Worm (Caenorhabditis elegans) whole organism, young adult: Measurements from ENCODE around the gene Y38E10A.3.

Experiments used
- B0261.1 ChIP-seq: sonication (generic microtip); optimal IDR thresholded peaks from 2 replicates; lab custom pipeline; 2016; ENCODE audit warnings: mild to moderate bottlenecking, missing genetic modification characterization, moderate library complexity, missing compliant biosample characterization
- F22D6.2 ChIP-seq: sonication (generic microtip); optimal IDR thresholded peaks from 2 replicates; lab custom pipeline; 2016; ENCODE audit warnings: mild to moderate bottlenecking, missing genetic modification characterization, missing compliant biosample characterization
- F39B2.1 ChIP-seq: fragments of 200-800 bp; sonication (Bioruptor generic); IDR thresholded peaks from 2 replicates; pipeline ENCODE4 v1.3.6; 2022; ENCODE audit warnings: missing genetic modification reagents, missing genetic modification characterization, missing compliant biosample characterization
- F49E8.2 ChIP-seq: sonication (generic microtip); optimal IDR thresholded peaks from 3 replicates; lab custom pipeline; 2017; ENCODE audit warnings: missing genetic modification characterization, mild to moderate bottlenecking, missing compliant biosample characterization, antibody characterized with exemption, moderate library complexity; ENCODE audit not compliant: insufficient read depth
- F57A8.1 ChIP-seq: fragments of 200-800 bp; sonication (Bioruptor generic); optimal IDR thresholded peaks from 2 replicates; lab custom pipeline; 2018; ENCODE audit warnings: mild to moderate bottlenecking, missing genetic modification characterization, moderate library complexity, missing compliant biosample characterization
- T07F8.4 ChIP-seq: sonication (generic microtip); optimal IDR thresholded peaks from 2 replicates; lab custom pipeline; 2016; ENCODE audit warnings: mild to moderate bottlenecking, missing genetic modification characterization, moderate library complexity, missing compliant biosample characterization
- T26A5.8 ChIP-seq: sonication (generic microtip); optimal IDR thresholded peaks from 2 replicates; lab custom pipeline; 2016; ENCODE audit warnings: missing genetic modification characterization, missing compliant biosample characterization
- Y53F4B.3 ChIP-seq: fragments of 200-800 bp; sonication (Bioruptor generic); IDR thresholded peaks from 2 replicates; pipeline ENCODE4 v1.3.6; 2022; ENCODE audit warnings: missing genetic modification reagents, missing genetic modification characterization, missing compliant biosample characterization
- Y79H2A.3 ChIP-seq: fragments of 200-800 bp; sonication (Bioruptor generic); conservative IDR thresholded peaks from 2 replicates; pipeline ENCODE4 v1.3.6; 2022; ENCODE audit warnings: missing genetic modification reagents, missing genetic modification characterization, missing compliant biosample characterization
- ZK185.1 ChIP-seq: sonication (generic microtip); optimal IDR thresholded peaks from 2 replicates; lab custom pipeline; 2016; ENCODE audit warnings: mild to moderate bottlenecking, missing genetic modification characterization, missing compliant biosample characterization; ENCODE audit not compliant: poor library complexity, severe bottlenecking
- attf-5 ChIP-seq: fragments of 200-800 bp; sonication (Bioruptor generic); optimal IDR thresholded peaks from 2 replicates; lab custom pipeline; 2018; ENCODE audit warnings: mild to moderate bottlenecking, missing genetic modification characterization, missing compliant biosample characterization
- bed-1 ChIP-seq: fragments of 200-800 bp; sonication (Bioruptor generic); IDR thresholded peaks from 2 replicates; pipeline ENCODE4 v1.3.6; 2022; ENCODE audit warnings: missing genetic modification reagents, missing genetic modification characterization, missing compliant biosample characterization
- bed-2 ChIP-seq: fragments of 200-800 bp; sonication (Bioruptor generic); IDR thresholded peaks from 2 replicates; pipeline ENCODE4 v1.3.6; 2022; ENCODE audit warnings: missing genetic modification reagents, missing genetic modification characterization, missing compliant biosample characterization
- cebp-2 ChIP-seq: fragments of 200-800 bp; sonication (Bioruptor generic); IDR thresholded peaks from 2 replicates; pipeline ENCODE4 v1.3.6; 2022; ENCODE audit warnings: missing genetic modification characterization, missing compliant biosample characterization
- ceh-100 ChIP-seq: fragments of 200-800 bp; sonication (Bioruptor generic); IDR thresholded peaks from 2 replicates; pipeline ENCODE4 v1.3.6; 2022; ENCODE audit warnings: missing genetic modification reagents, missing genetic modification characterization, missing compliant biosample characterization
- ceh-58 ChIP-seq: fragments of 200-800 bp; sonication (Bioruptor generic); IDR thresholded peaks from 2 replicates; pipeline ENCODE4 v1.3.6; 2022; ENCODE audit warnings: missing genetic modification characterization, missing compliant biosample characterization
- die-1 ChIP-seq: sonication (generic microtip); optimal IDR thresholded peaks from 2 replicates; lab custom pipeline; 2016; ENCODE audit warnings: missing genotype, mild to moderate bottlenecking, missing genetic modification characterization, missing compliant biosample characterization
- dpl-1 ChIP-seq: fragments of 150-350 bp; optimal IDR thresholded peaks from 2 replicates; lab custom pipeline; 2014; ENCODE audit warnings: missing biosample characterization, missing genetic modification reagents, missing genetic modification characterization
- efl-1 ChIP-seq: fragments of 150-350 bp; optimal IDR thresholded peaks from 2 replicates; lab custom pipeline; 2014; ENCODE audit warnings: missing biosample characterization, missing genetic modification reagents, missing genetic modification characterization
- egl-18 ChIP-seq: fragments of 200-800 bp; sonication (Bioruptor generic); IDR thresholded peaks from 2 replicates; pipeline ENCODE4 v1.3.6; 2022; ENCODE audit warnings: missing genetic modification reagents, missing genetic modification characterization, missing compliant biosample characterization
- ekl-4 ChIP-seq: fragments of 200-800 bp; sonication (Bioruptor generic); IDR thresholded peaks from 2 replicates; pipeline ENCODE4 v1.3.6; 2022; ENCODE audit warnings: missing genetic modification reagents, missing genetic modification characterization, missing compliant biosample characterization
- let-526 ChIP-seq: fragments of 200-800 bp; sonication (Bioruptor generic); IDR thresholded peaks from 2 replicates; pipeline ENCODE4 v1.3.6; 2022; ENCODE audit warnings: missing genetic modification reagents, missing genetic modification characterization, missing compliant biosample characterization
- lin-35 ChIP-seq, 3 experiments: fragments of 150-350 bp in 2 of 3; sonication (generic microtip) in 1 of 3; optimal IDR thresholded peaks; 2 replicates each; lab custom pipeline; 2014 to 2018; ENCODE audit warnings: missing biosample characterization in 3 of 3, missing genetic modification characterization in 3 of 3, missing genetic modification reagents in 3 of 3
- lin-54 ChIP-seq: fragments of 200-800 bp; sonication (Bioruptor generic); optimal IDR thresholded peaks from 2 replicates; lab custom pipeline; 2018; ENCODE audit warnings: mild to moderate bottlenecking, missing genetic modification characterization, missing compliant biosample characterization
- madf-10 ChIP-seq: sonication (generic microtip); optimal IDR thresholded peaks from 2 replicates; lab custom pipeline; 2016; ENCODE audit warnings: mild to moderate bottlenecking, missing genetic modification characterization, missing compliant biosample characterization
- mxl-1 ChIP-seq: sonication (generic microtip); optimal IDR thresholded peaks from 2 replicates; lab custom pipeline; 2016; ENCODE audit warnings: missing genetic modification characterization, missing compliant biosample characterization
- nfya-1 ChIP-seq: sonication (generic microtip); optimal IDR thresholded peaks from 2 replicates; lab custom pipeline; 2017; ENCODE audit warnings: antibody characterized with exemption, missing compliant biosample characterization, missing genetic modification characterization, borderline replicate concordance; ENCODE audit not compliant: insufficient read depth
- nfya-2 ChIP-seq: fragments of 200-800 bp; sonication (Bioruptor generic); IDR thresholded peaks from 2 replicates; pipeline ENCODE4 v1.3.6; 2022; ENCODE audit warnings: missing genetic modification reagents, missing genetic modification characterization, missing compliant biosample characterization
- nhr-179 ChIP-seq: sonication (generic microtip); optimal IDR thresholded peaks from 2 replicates; lab custom pipeline; 2016; ENCODE audit warnings: mild to moderate bottlenecking, missing genetic modification characterization, missing compliant biosample characterization
- nhr-90 ChIP-seq: sonication (generic microtip); optimal IDR thresholded peaks from 2 replicates; lab custom pipeline; 2016; ENCODE audit warnings: missing genotype, mild to moderate bottlenecking, missing genetic modification characterization, missing compliant biosample characterization
- rcor-1 ChIP-seq: fragments of 200-800 bp; sonication (Bioruptor generic); IDR thresholded peaks from 2 replicates; pipeline ENCODE4 v1.3.6; 2022; ENCODE audit warnings: missing genetic modification reagents, missing genetic modification characterization, missing compliant biosample characterization
- rpc-1 ChIP-seq, 2 experiments: fragments of 150-350 bp in 1 of 2; sonication (generic microtip) in 1 of 2; optimal IDR thresholded peaks; 2 replicates each; lab custom pipeline; 2014 to 2018; ENCODE audit warnings: missing biosample characterization in 1 of 2, missing genetic modification characterization in 1 of 2, missing genetic modification reagents in 1 of 2, missing genotype in 1 of 2
- snpc-1.1 ChIP-seq: sonication (generic microtip); optimal IDR thresholded peaks from 2 replicates; lab custom pipeline; 2017; ENCODE audit warnings: missing genetic modification characterization, mild to moderate bottlenecking, missing compliant biosample characterization, antibody characterized with exemption, moderate library complexity, missing genotype, missing genetic modification reagents; ENCODE audit not compliant: insufficient read depth
- snpc-1.3 ChIP-seq: sonication (generic microtip); optimal IDR thresholded peaks from 2 replicates; lab custom pipeline; 2017; ENCODE audit warnings: missing genetic modification characterization, mild to moderate bottlenecking, missing compliant biosample characterization, antibody characterized with exemption, moderate library complexity, missing genotype, missing genetic modification reagents; ENCODE audit not compliant: insufficient read depth
- snpc-3.4 ChIP-seq: sonication (generic microtip); optimal IDR thresholded peaks from 2 replicates; lab custom pipeline; 2017; ENCODE audit warnings: missing genetic modification characterization, mild to moderate bottlenecking, missing compliant biosample characterization, antibody characterized with exemption, moderate library complexity, missing genotype, missing genetic modification reagents
- snpc-4 ChIP-seq, 5 experiments: fragments of 150-350 bp in 1 of 5; sonication (generic microtip) in 4 of 5; optimal IDR thresholded peaks; 2 replicates each; lab custom pipeline; 2014 to 2018; ENCODE audit warnings: missing genetic modification characterization in 5 of 5, missing biosample characterization in 3 of 5, antibody characterized with exemption in 2 of 5, mild to moderate bottlenecking in 2 of 5, missing compliant biosample characterization in 2 of 5, missing genotype in 2 of 5, moderate library complexity in 2 of 5, missing genetic modification reagents in 1 of 5
- unc-130 ChIP-seq: sonication (generic microtip); optimal IDR thresholded peaks from 2 replicates; lab custom pipeline; 2016; ENCODE audit warnings: missing genetic modification reagents, missing genetic modification characterization, missing compliant biosample characterization
- zfh-2 ChIP-seq: fragments of 200-800 bp; sonication (Bioruptor generic); conservative IDR thresholded peaks from 2 replicates; pipeline ENCODE4 v1.3.6; 2022; ENCODE audit warnings: missing genetic modification reagents, missing genetic modification characterization, missing compliant biosample characterization
- zim-3 ChIP-seq: sonication (generic microtip); optimal IDR thresholded peaks from 2 replicates; lab custom pipeline; 2017; ENCODE audit warnings: mild to moderate bottlenecking, missing genetic modification characterization, moderate library complexity, missing compliant biosample characterization
- ztf-18 ChIP-seq: sonication (generic microtip); optimal IDR thresholded peaks from 2 replicates; lab custom pipeline; 2016; ENCODE audit warnings: missing genotype, mild to moderate bottlenecking, missing genetic modification characterization, missing compliant biosample characterization
- ztf-26 ChIP-seq: sonication (generic microtip); optimal IDR thresholded peaks from 2 replicates; lab custom pipeline; 2017; ENCODE audit warnings: missing genetic modification characterization, missing compliant biosample characterization
- ztf-3 ChIP-seq: fragments of 200-800 bp; sonication (Bioruptor generic); optimal IDR thresholded peaks from 2 replicates; lab custom pipeline; 2018; ENCODE audit warnings: mild to moderate bottlenecking, missing genetic modification characterization, missing compliant biosample characterization

Gene Y38E10A.3

DNA sequence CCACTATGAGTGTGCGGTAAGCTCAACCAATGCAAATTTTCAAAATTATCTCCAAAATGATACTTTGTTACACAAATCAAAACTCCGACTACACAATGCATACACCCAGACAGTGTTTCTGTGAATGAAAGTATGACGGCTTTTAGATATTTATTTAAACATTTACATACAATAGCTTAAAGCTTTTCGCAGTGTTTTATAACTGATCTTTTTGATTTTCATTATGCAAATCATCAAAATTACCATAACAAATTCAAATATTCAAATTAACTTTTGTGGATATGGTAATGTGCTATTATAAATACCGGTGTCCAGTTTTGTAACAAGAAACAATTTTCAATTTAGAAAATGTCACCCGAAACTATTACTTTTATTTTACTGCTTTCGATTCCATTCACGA lies 28.2 kb downstream of the Y38E10A.3 start, which contains the start of the genes F49C5.5 and F49C5.10:
TSS of gene F49C5.5 (minus strand) at position 101 of the 400 bp plus-strand sequence.
TSS of gene F49C5.10 (plus strand) at position 344 of the 400 bp plus-strand sequence.
- TF ChIP-seq bed-2 (GFP tag; lab: Robert Waterston, UW) (no peak), bed-1 (GFP tag; lab: Robert Waterston, UW) (no peak)
- TF ChIP-seq, all 124 proteins: peak for 0

ce11 chrII:12544533-12544932 lies 30.0 kb downstream of the Y38E10A.3 start, which contains the start of gene F49C5.9:
F49C5.9 (minus strand) TSS chrII:12544633.
- TF ChIP-seq ztf-26 (tag; lab: Kevin White, UChicago) (no peak), nhr-179 (tag; lab: Kevin White, UChicago) (no peak), lin-54 (GFP tag; lab: Kevin White, UChicago) (no peak), bed-1 (GFP tag; lab: Robert Waterston, UW) (no peak), lin-35 (GFP tag; optimal IDR thresholded peaks at IDR 0.05; lab: Kevin White, UChicago) (no peak), F57A8.1 (GFP tag; lab: Kevin White, UChicago) (no peak), Y53F4B.3 (GFP tag; lab: Robert Waterston, UW) (no peak), ztf-3 (no peak), egl-18 (GFP tag; lab: Robert Waterston, UW) (no peak), nfya-1 (no peak), ekl-4 (GFP tag; lab: Robert Waterston, UW) (no peak), madf-10 (tag; lab: Kevin White, UChicago) (no peak), snpc-4 (GFP tag; optimal IDR thresholded peaks at IDR 0.05; lab: Kevin White, UChicago) (no peak), snpc-4 (tag; optimal IDR thresholded peaks at IDR 0.05; lab: Kevin White, UChicago) (no peak), F22D6.2 (tag; lab: Kevin White, UChicago) (no peak), F39B2.1 (GFP tag; lab: Robert Waterston, UW) (no peak), ztf-18 (tag; lab: Kevin White, UChicago) (no peak), zfh-2 (no peak), ceh-58 (GFP tag; lab: Robert Waterston, UW) (no peak), T26A5.8 (tag; lab: Kevin White, UChicago) (no peak)

DNA sequence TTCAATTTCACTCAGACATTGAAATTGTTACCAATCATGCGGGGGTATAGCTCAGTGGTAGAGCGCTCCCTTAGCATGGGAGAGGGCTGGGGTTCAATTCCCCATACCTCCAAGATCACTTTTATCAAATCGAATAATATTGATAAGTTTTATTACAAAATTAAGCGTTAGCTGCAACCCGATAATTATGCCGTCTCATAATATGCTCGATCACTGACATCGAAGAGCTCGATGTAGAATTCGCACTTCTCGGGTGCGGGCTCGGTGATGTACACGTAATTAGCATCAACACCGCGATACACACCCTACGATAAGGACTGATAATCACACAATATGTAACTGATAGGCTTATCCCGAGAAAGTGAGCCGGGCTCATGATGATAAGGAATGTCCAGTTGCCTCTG lies 32.0 kb downstream of the Y38E10A.3 start:
- peak; percentile 11 for TF ChIP-seq F49E8.2 (tag; lab: Kevin White, UChicago)
- peak; percentile 21 for TF ChIP-seq efl-1
- TF ChIP-seq lin-54 (GFP tag; lab: Kevin White, UChicago): peak; percentile 1
- 0 out of 2 replicates have a peak, but pooled peaks have one; percentile 21 for TF ChIP-seq ekl-4 (GFP tag; lab: Robert Waterston, UW)
- TF ChIP-seq unc-130 (GFP tag; lab: Kevin White, UChicago): peak; percentile 5
- peak; percentile 54 for TF ChIP-seq snpc-3.4 (tag; lab: Kevin White, UChicago)
- 0 out of 2 replicates have a peak, but pooled peaks have one; percentile 21 for TF ChIP-seq cebp-2 (GFP tag; lab: Robert Waterston, UW)
- TF ChIP-seq snpc-1.1 (tag; lab: Kevin White, UChicago): peak; percentile 44
- TF ChIP-seq ceh-100 (GFP tag; lab: Robert Waterston, UW): 0 out of 2 replicates have a peak, but pooled peaks have one; percentile 24
- peak; percentile 69 for TF ChIP-seq die-1 (tag; lab: Kevin White, UChicago)
- no peak for TF ChIP-seq lin-35 (GFP tag; optimal IDR thresholded peaks at IDR 0.05; lab: Kevin White, UChicago)
- TF ChIP-seq ZK185.1 (tag; lab: Kevin White, UChicago): peak; percentile 48
- TF ChIP-seq nfya-2: no peak
- peak; percentile 67 for TF ChIP-seq nhr-90 (tag; lab: Kevin White, UChicago)
- TF ChIP-seq mxl-1 (tag; lab: Kevin White, UChicago): peak; percentile 34
- peak; percentile 37 for TF ChIP-seq madf-10 (tag; lab: Kevin White, UChicago)
- TF ChIP-seq let-526 (GFP tag; lab: Robert Waterston, UW): no peak
- no peak for TF ChIP-seq T07F8.4 (tag; lab: Kevin White, UChicago)
- TF ChIP-seq attf-5 (GFP tag; lab: Kevin White, UChicago): no peak
- no peak for TF ChIP-seq dpl-1 (GFP tag; lab: Kevin White, UChicago)
- 0 out of 2 replicates have a peak, but pooled peaks have one; percentile 34 for TF ChIP-seq rcor-1 (GFP tag; lab: Robert Waterston, UW)
- TF ChIP-seq rpc-1 (optimal IDR thresholded peaks at IDR 0.05; lab: Kevin White, UChicago): peak; percentile 62
- peak; percentile 84 for TF ChIP-seq rpc-1 (tag; optimal IDR thresholded peaks at IDR 0.05; lab: Kevin White, UChicago)
- peak; percentile 29 for TF ChIP-seq snpc-1.3 (tag; lab: Kevin White, UChicago)
- peak; percentile 68 for TF ChIP-seq B0261.1 (tag; lab: Kevin White, UChicago)
- TF ChIP-seq ztf-18 (tag; lab: Kevin White, UChicago): peak; percentile 42
- TF ChIP-seq snpc-4 (GFP tag; optimal IDR thresholded peaks at IDR 0.05; lab: Kevin White, UChicago): peak; percentile 40
- peak in 1 of 4 experiments; percentile 30 for TF ChIP-seq snpc-4 (tag; optimal IDR thresholded peaks at IDR 0.05; lab: Kevin White, UChicago)
- TF ChIP-seq zim-3: peak; percentile 35
- TF ChIP-seq Y79H2A.3: no peak
